Worm (Caenorhabditis elegans): ENCODE data around the gene M02D8.2.

DNA sequence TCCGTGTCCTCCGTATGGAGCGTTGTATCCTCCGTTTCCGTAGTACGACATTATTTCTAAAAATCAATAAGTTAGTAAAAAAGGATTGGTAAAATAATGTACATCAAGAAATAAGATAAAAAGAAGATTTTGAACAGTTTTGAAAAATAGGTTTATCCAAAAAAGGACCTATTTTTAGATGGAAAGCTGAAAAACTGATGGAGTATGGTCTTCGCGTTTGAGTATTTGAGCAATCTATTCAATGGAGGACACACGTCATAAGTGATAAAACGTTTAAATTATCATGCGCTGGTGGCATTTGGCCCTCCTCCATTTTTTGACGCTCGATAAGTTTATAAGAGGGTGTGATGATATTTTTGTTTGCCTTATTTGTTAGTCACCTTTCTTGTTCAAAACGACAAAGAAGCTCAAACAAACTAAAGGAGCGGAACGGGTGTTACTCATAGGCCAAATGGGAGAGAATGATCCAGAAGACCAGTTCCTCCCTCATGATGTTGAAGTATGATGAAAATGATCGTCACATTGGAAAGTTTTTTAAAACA, 25.6 kb upstream of the M02D8.2 start, which contains the start of gene F53A9.6:
- TF ChIP-seq pha-4 (GFP tag; IDR thresholded peaks at IDR 0.05), result no peak
- TF ChIP-seq pha-4 (tag; optimal IDR thresholded peaks at IDR 0.05), result no peak
- TF ChIP-seq dpl-1 (GFP tag; optimal IDR thresholded peaks at IDR 0.05), result no peak
- TF ChIP-seq rbr-2 (tag; optimal IDR thresholded peaks at IDR 0.05), result no peak
- TF ChIP-seq unc-39 (tag; optimal IDR thresholded peaks at IDR 0.05), result no peak
- TF ChIP-seq nhr-76 (tag; optimal IDR thresholded peaks at IDR 0.05), result no peak
- TF ChIP-seq zfp-2 (tag; optimal IDR thresholded peaks at IDR 0.05), result no peak
